Fruit fly (Drosophila melanogaster): Measurements from ENCODE around the gene Zip71B.

Gene Zip71B

DNA sequence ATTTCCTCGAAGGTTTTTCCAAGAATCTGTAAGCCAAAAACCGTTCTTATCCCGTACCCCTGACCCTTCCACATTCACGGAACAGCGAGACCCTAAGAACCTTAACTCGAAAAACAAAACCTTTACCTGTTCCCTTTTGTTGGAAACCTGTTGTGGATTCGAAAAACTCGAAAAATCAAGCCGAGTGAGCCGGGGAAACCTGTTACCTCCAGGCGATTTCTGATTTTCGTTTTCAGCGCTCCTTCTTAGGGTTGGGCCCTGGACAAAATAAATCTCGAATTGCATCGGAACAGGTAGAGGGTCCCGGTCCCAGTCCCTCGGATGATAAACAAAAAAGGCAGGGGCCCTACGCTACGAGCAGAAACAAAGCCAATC, 18.9 kb upstream of the Zip71B start (continued):
- no peak for TF ChIP-seq so (GFP tag; IDR thresholded peaks at IDR 0.05)
- TF ChIP-seq btn (GFP tag; optimal IDR thresholded peaks at IDR 0.05) = no peak
- TF ChIP-seq Tbp (GFP tag; optimal IDR thresholded peaks at IDR 0.05) = no peak
- TF ChIP-seq CG11093 (GFP tag; IDR thresholded peaks at IDR 0.05) = no peak
- TF ChIP-seq phol (tag; optimal IDR thresholded peaks at IDR 0.05) = no peak
- TF ChIP-seq CG3407 (GFP tag; optimal IDR thresholded peaks at IDR 0.05) = no peak
- TF ChIP-seq CG13296 (GFP tag; optimal IDR thresholded peaks at IDR 0.05) = no peak
- no peak for TF ChIP-seq kah (GFP tag; optimal IDR thresholded peaks at IDR 0.05)
- TF ChIP-seq fd64A (GFP tag; optimal IDR thresholded peaks at IDR 0.05) = no peak
- no peak for TF ChIP-seq dan (GFP tag; IDR thresholded peaks at IDR 0.05)
- TF ChIP-seq cg (GFP tag; optimal IDR thresholded peaks at IDR 0.05) = no peak
- TF ChIP-seq HHEX (GFP tag; optimal IDR thresholded peaks at IDR 0.05) = no peak
- TF ChIP-seq gem (tag; optimal IDR thresholded peaks at IDR 0.05) = no peak
- TF ChIP-seq cad (GFP tag; optimal IDR thresholded peaks at IDR 0.05) = peak; percentile 48
- TF ChIP-seq exex (tag; optimal IDR thresholded peaks at IDR 0.05) = no peak
- no peak for TF ChIP-seq gt (GFP tag; IDR thresholded peaks at IDR 0.05)
- no peak for TF ChIP-seq CG9437 (GFP tag; optimal IDR thresholded peaks at IDR 0.05)
- no peak for TF ChIP-seq CG3726 (GFP tag; IDR thresholded peaks at IDR 0.05)
- TF ChIP-seq ase (GFP tag; IDR thresholded peaks at IDR 0.05) = no peak
- TF ChIP-seq wdn (GFP tag; IDR thresholded peaks at IDR 0.05) = no peak
- TF ChIP-seq Stat92E (GFP tag; optimal IDR thresholded peaks at IDR 0.05) = peak in 1 of 3 experiments; percentile 98
- no peak for TF ChIP-seq Oaz (GFP tag; IDR thresholded peaks at IDR 0.05)
- TF ChIP-seq CG34422 (GFP tag; IDR thresholded peaks at IDR 0.05) = no peak
- TF ChIP-seq crol (GFP tag; IDR thresholded peaks at IDR 0.05) = peak; percentile 39
- TF ChIP-seq pum (GFP tag; optimal IDR thresholded peaks at IDR 0.05) = no peak
- TF ChIP-seq lilli (GFP tag; optimal IDR thresholded peaks at IDR 0.05) = no peak
- no peak for TF ChIP-seq twi (tag; optimal IDR thresholded peaks at IDR 0.05)
- TF ChIP-seq nmo (GFP tag; optimal IDR thresholded peaks at IDR 0.05) = no peak
- no peak for TF ChIP-seq Bteb2 (GFP tag; optimal IDR thresholded peaks at IDR 0.05)
- TF ChIP-seq sc (optimal IDR thresholded peaks at IDR 0.05) = no peak
- no peak for TF ChIP-seq sc (GFP tag; optimal IDR thresholded peaks at IDR 0.05)
- no peak for TF ChIP-seq CG33213 (GFP tag; optimal IDR thresholded peaks at IDR 0.05)
- TF ChIP-seq CG10959 (GFP tag; IDR thresholded peaks at IDR 0.05) = no peak
- TF ChIP-seq unpg (GFP tag; optimal IDR thresholded peaks at IDR 0.05) = no peak
- TF ChIP-seq ham (GFP tag; IDR thresholded peaks at IDR 0.05) = no peak
- TF ChIP-seq dpn (GFP tag; optimal IDR thresholded peaks at IDR 0.05) = no peak
- TF ChIP-seq CG9609 (GFP tag; optimal IDR thresholded peaks at IDR 0.05) = no peak
- peak; percentile 67 for TF ChIP-seq lbe (GFP tag; optimal IDR thresholded peaks at IDR 0.05)
- TF ChIP-seq Blimp-1 (GFP tag; optimal IDR thresholded peaks at IDR 0.05) = peak; percentile 51
- TF ChIP-seq CG9727 (GFP tag; optimal IDR thresholded peaks at IDR 0.05) = no peak

DNA sequence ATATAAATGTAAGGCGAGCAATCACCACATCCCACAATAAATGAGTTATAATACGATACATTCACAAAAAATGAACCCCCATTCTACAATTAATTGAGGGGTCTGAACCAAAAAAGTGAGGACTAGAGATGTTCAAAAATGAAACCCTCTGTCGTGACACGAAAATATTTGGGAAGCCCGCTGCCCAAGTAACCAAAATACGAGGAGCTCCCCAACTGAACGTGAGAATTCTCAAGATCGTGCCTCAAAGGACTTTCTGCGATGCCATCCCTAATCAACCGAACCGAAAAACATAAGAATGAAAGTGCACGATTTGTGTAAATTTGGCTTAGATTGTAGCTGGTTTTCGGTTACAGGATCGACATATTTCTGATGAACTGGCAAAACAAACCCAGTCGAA, 17.6 kb upstream of the Zip71B start, which contains the start of gene Ocho:
Gene Ocho, plus strand, starts transcription at position 336 of the 400 bp plus-strand sequence.
- TF ChIP-seq CG18619 (GFP tag; optimal IDR thresholded peaks at IDR 0.05) (no peak), Doc3 (GFP tag; IDR thresholded peaks at IDR 0.05; ENCODE audit: partially characterized antibody) (peak; percentile 40; the same call in 1 of the 3 replicates), chinmo (GFP tag; IDR thresholded peaks at IDR 0.05; ENCODE audit: partially characterized antibody) (no peak), dysf (GFP tag; IDR thresholded peaks at IDR 0.05) (no peak), BEAF-32 (GFP tag; optimal IDR thresholded peaks at IDR 0.05) (peak; percentile 67), zfh1 (GFP tag; IDR thresholded peaks at IDR 0.05) (peak; percentile 57; the same call in 2 of the 3 replicates), CG6683 (GFP tag; optimal IDR thresholded peaks at IDR 0.05) (no peak), dimm (GFP tag; IDR thresholded peaks at IDR 0.05) (no peak), Nf-YC (tag; optimal IDR thresholded peaks at IDR 0.05) (no peak), CG4404 (GFP tag; IDR thresholded peaks at IDR 0.05) (peak; percentile 45), trh (GFP tag; optimal IDR thresholded peaks at IDR 0.05) (no peak), CG1233 (GFP tag; optimal IDR thresholded peaks at IDR 0.05) (no peak), pum (GFP tag; optimal IDR thresholded peaks at IDR 0.05) (no peak), HLH3B (GFP tag; IDR thresholded peaks at IDR 0.05) (no peak), CG9932 (GFP tag; IDR thresholded peaks at IDR 0.05) (no peak), CG3847 (GFP tag; IDR thresholded peaks at IDR 0.05) (no peak)
